Worm (Caenorhabditis elegans) whole organism, midembryonic: Measurements from ENCODE around the gene str-123.

Experiments
- T22C8.4 ChIP-seq: fragments of 200-800 bp; sonication (Bioruptor generic); IDR thresholded peaks from 2 replicates; pipeline ENCODE4 v1.3.6; 2022; ENCODE audit warnings: missing genetic modification characterization, missing compliant biosample characterization
- cog-1 ChIP-seq: sonication (generic microtip); optimal IDR thresholded peaks from 2 replicates; lab custom pipeline; 2016; ENCODE audit warnings: missing genetic modification characterization, missing compliant biosample characterization
- flt-1 ChIP-seq: fragments of 200-800 bp; sonication (Bioruptor generic); IDR thresholded peaks from 2 replicates; pipeline ENCODE4 v1.3.6; 2022; ENCODE audit warnings: missing genetic modification characterization, missing compliant biosample characterization
- klf-2 ChIP-seq: fragments of 200-800 bp; sonication (Bioruptor generic); conservative IDR thresholded peaks from 2 replicates; pipeline ENCODE4 v1.3.6; 2022; ENCODE audit warnings: missing genetic modification reagents, missing genetic modification characterization, missing compliant biosample characterization
- med-1 ChIP-seq: sonication (generic microtip); optimal IDR thresholded peaks from 2 replicates; lab custom pipeline; 2017; ENCODE audit warnings: missing genetic modification characterization, mild to moderate bottlenecking, missing compliant biosample characterization, antibody characterized with exemption, missing genetic modification reagents; ENCODE audit not compliant: insufficient read depth
- ref-1 ChIP-seq: fragments of 200-800 bp; sonication (Bioruptor generic); conservative IDR thresholded peaks from 2 replicates; pipeline ENCODE4 v1.3.6; 2022; ENCODE audit warnings: missing genetic modification reagents, missing genetic modification characterization, missing compliant biosample characterization
- tab-1 ChIP-seq: fragments of 200-800 bp; sonication (Bioruptor generic); IDR thresholded peaks from 2 replicates; pipeline ENCODE4 v1.3.6; 2022; ENCODE audit warnings: missing genetic modification characterization, missing compliant biosample characterization
- ztf-23 ChIP-seq: fragments of 200-800 bp; sonication (Bioruptor generic); IDR thresholded peaks from 2 replicates; pipeline ENCODE4 v1.3.6; 2022; ENCODE audit warnings: missing genetic modification reagents, missing genetic modification characterization, missing compliant biosample characterization
- ztf-29 ChIP-seq: fragments of 200-800 bp; sonication (Bioruptor generic); IDR thresholded peaks from 2 replicates; pipeline ENCODE4 v1.3.6; 2022; ENCODE audit warnings: missing genetic modification reagents, missing genetic modification characterization, missing compliant biosample characterization

DNA sequence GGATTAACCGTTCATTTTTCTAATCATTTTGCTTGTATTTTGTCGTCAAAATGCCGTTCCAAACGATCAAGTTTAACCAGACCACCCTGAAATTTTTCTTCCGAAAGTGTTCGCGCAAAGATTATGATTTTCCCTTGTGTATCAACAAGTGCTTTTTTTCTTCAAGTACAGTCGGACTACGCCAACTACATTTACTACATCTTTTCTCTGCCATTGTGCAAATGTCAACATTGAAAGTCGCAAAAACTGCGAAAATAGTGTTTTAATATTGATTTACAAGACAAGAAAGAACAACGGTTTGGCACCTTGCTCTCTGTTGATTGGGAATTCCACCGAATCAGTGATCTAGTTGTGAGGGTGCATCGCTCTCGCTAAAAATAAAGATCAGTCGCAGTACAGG, 39.3 kb upstream of the str-123 start:
- no peak for TF ChIP-seq med-1
- TF ChIP-seq flt-1 (GFP tag; lab: Robert Waterston, UW) = no peak
- TF ChIP-seq cog-1 = no peak
- no peak for TF ChIP-seq tab-1 (GFP tag; lab: Robert Waterston, UW)
- no peak for TF ChIP-seq ztf-23 (GFP tag; lab: Robert Waterston, UW)
- TF ChIP-seq ztf-29 = no peak
- TF ChIP-seq ref-1 (GFP tag; lab: Robert Waterston, UW) = no peak
- no peak for TF ChIP-seq T22C8.4 (GFP tag; lab: Robert Waterston, UW)
- no peak for TF ChIP-seq klf-2 (GFP tag; lab: Robert Waterston, UW)
